Fruit fly (Drosophila melanogaster): ENCODE results near the gene bip1.

DNA sequence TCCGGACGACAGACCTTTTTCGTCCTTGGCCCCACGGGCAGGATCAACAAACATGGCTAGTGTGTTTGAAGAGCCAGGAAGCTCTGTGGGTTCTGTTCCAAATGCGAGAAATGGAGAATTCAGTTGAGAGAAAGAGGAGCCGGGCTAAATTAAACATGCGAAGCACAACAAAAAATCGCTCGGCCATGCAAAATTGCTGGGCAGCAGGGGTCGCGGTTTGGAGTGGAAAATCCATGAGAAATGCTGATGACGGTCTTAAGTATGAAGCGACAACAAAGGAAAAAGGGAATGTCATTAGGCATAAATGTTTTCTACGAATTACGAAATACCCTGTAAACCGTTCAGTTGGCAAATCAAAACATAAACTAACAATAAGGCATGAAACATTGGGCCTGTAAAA, 25.4 kb downstream of the bip1 start:
- TF ChIP-seq CG7045 (GFP tag; optimal IDR thresholded peaks at IDR 0.05) (no peak), CG14711 (tag; optimal IDR thresholded peaks at IDR 0.05) (no peak), kay (GFP tag; ENCODE audit: borderline replicate concordance) (no peak), Crg-1 (GFP tag; optimal IDR thresholded peaks at IDR 0.05) (no peak), CG11617 (GFP tag; optimal IDR thresholded peaks at IDR 0.05) (no peak), CG7101 (tag; optimal IDR thresholded peaks at IDR 0.05) (no peak), Mnt (GFP tag; optimal IDR thresholded peaks at IDR 0.05) (no peak), CG1620 (GFP tag; optimal IDR thresholded peaks at IDR 0.05) (no peak), CG5204 (GFP tag; optimal IDR thresholded peaks at IDR 0.05) (no peak), CG12768 (GFP tag; optimal IDR thresholded peaks at IDR 0.05) (no peak), cnc (optimal IDR thresholded peaks at IDR 0.05) (no peak)
